Worm (Caenorhabditis elegans) whole organism, midembryonic: ENCODE results near the gene T22F7.4.

Experiments
- T22C8.4 ChIP-seq: fragments of 200-800 bp; sonication (Bioruptor generic); IDR thresholded peaks from 2 replicates; pipeline ENCODE4 v1.3.6; 2022; ENCODE audit warnings: missing genetic modification characterization, missing compliant biosample characterization
- cog-1 ChIP-seq: sonication (generic microtip); optimal IDR thresholded peaks from 2 replicates; lab custom pipeline; 2016; ENCODE audit warnings: missing genetic modification characterization, missing compliant biosample characterization
- flt-1 ChIP-seq: fragments of 200-800 bp; sonication (Bioruptor generic); IDR thresholded peaks from 2 replicates; pipeline ENCODE4 v1.3.6; 2022; ENCODE audit warnings: missing genetic modification characterization, missing compliant biosample characterization
- klf-2 ChIP-seq: fragments of 200-800 bp; sonication (Bioruptor generic); conservative IDR thresholded peaks from 2 replicates; pipeline ENCODE4 v1.3.6; 2022; ENCODE audit warnings: missing genetic modification reagents, missing genetic modification characterization, missing compliant biosample characterization
- med-1 ChIP-seq: sonication (generic microtip); optimal IDR thresholded peaks from 2 replicates; lab custom pipeline; 2017; ENCODE audit warnings: missing genetic modification characterization, mild to moderate bottlenecking, missing compliant biosample characterization, antibody characterized with exemption, missing genetic modification reagents; ENCODE audit not compliant: insufficient read depth
- ref-1 ChIP-seq: fragments of 200-800 bp; sonication (Bioruptor generic); conservative IDR thresholded peaks from 2 replicates; pipeline ENCODE4 v1.3.6; 2022; ENCODE audit warnings: missing genetic modification reagents, missing genetic modification characterization, missing compliant biosample characterization
- tab-1 ChIP-seq: fragments of 200-800 bp; sonication (Bioruptor generic); IDR thresholded peaks from 2 replicates; pipeline ENCODE4 v1.3.6; 2022; ENCODE audit warnings: missing genetic modification characterization, missing compliant biosample characterization
- ztf-23 ChIP-seq: fragments of 200-800 bp; sonication (Bioruptor generic); IDR thresholded peaks from 2 replicates; pipeline ENCODE4 v1.3.6; 2022; ENCODE audit warnings: missing genetic modification reagents, missing genetic modification characterization, missing compliant biosample characterization
- ztf-29 ChIP-seq: fragments of 200-800 bp; sonication (Bioruptor generic); IDR thresholded peaks from 2 replicates; pipeline ENCODE4 v1.3.6; 2022; ENCODE audit warnings: missing genetic modification reagents, missing genetic modification characterization, missing compliant biosample characterization

ce11 chrIII:547709-548108 is 21.0 kb upstream of the T22F7.4 start:
- no peak for TF ChIP-seq klf-2 (GFP tag; lab: Robert Waterston, UW)
- TF ChIP-seq flt-1 (GFP tag; lab: Robert Waterston, UW), result no peak
- no peak for TF ChIP-seq med-1 (GFP tag; lab: Kevin White, UChicago)
- no peak for TF ChIP-seq ref-1 (GFP tag; lab: Robert Waterston, UW)
- TF ChIP-seq cog-1, result no peak
- TF ChIP-seq ztf-23 (GFP tag; lab: Robert Waterston, UW), result no peak
- TF ChIP-seq tab-1 (GFP tag; lab: Robert Waterston, UW), result no peak
- TF ChIP-seq T22C8.4, result no peak
- TF ChIP-seq ztf-29 (GFP tag; lab: Robert Waterston, UW), result no peak
